Worm (Caenorhabditis elegans): ENCODE measurements around the gene spon-1.
A peak's percentile ranks its signal among the peaks of the same experiment; 100 is the strongest.

The spon-1 gene

DNA sequence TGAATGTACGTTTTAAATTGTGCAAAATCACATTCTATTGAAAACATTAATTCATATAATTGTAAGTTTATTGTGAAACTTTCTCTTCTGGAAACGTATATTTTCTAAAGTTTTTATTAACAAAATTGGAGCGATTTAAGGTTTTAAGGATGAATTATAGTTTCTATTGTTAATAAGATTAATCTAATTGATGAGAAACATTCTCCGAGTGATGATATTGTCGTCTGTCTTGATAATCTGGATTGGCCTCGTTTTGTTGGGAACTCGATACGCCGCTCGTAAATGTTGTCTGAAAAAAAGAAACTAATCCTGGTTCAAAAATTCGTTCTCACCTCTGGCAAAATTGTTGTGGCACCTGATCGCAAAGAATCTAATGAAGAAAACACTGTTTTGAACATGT lies 10.0 kb upstream of the spon-1 start:
- TF ChIP-seq peb-1 (tag; optimal IDR thresholded peaks at IDR 0.05), result no peak
- TF ChIP-seq R02D3.7 (tag; optimal IDR thresholded peaks at IDR 0.05), result no peak
- TF ChIP-seq elt-3 (tag; optimal IDR thresholded peaks at IDR 0.05), result no peak
- no peak for TF ChIP-seq lin-39 (tag; optimal IDR thresholded peaks at IDR 0.05)

DNA sequence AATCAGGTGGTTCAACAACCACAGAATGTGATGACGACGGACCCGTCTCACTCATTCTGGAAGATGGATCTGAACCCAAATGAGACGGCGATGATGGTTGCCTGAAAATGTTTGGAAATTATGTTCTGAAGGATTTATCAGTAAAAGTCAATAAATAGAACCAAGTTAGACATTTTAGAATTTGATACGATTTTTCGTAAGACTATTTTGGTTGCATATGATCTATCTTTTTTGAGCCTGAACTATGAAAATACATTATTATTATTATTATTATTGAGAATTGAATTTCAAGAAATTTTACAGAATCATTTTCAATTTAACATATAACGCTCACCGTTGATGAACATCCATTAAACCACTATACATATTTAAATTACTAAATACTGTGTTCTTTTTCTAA lies 6.4 kb upstream of the spon-1 start, which contains the start of gene F10E7.9:
Gene F10E7.9 (minus strand): TSS at position 101 of the 400 bp plus-strand sequence.
- TF ChIP-seq ama-1 (optimal IDR thresholded peaks at IDR 0.05) (no peak), alr-1 (tag; optimal IDR thresholded peaks at IDR 0.05) (no peak), ztf-4 (tag; optimal IDR thresholded peaks at IDR 0.05) (no peak), mbf-1 (tag; optimal IDR thresholded peaks at IDR 0.05) (no peak)

DNA sequence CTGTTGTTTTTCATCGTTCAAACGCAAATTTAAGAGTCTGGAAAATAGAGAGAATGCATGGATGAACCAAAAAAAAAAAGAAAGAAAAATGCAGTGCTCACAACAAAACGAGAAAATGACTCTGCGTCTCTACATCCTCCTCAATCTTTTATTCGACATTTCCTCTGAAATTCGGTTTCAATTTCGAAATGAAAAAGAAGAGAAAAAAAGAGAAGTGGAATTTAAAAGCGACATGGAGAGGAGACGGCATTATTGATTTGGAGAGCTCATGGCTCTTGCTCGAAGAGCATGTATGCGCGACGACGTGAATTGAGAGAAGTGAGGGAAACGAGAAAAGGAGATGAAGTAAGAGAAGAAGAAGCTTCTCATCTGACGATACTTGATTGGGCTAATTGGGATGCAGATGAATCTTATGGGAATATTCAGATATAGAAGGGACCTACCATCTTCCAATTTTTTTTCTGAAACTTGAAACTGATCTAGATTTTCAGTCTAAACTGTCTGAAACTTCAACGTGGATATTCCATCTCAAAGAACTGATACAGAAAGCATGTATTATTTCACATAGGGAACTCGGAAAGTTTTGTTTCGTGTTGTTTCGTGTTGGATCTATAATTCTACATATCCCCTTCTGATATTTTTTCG lies 5.2 kb upstream of the spon-1 start:
- no peak for TF ChIP-seq mab-5 (tag; optimal IDR thresholded peaks at IDR 0.05)
- no peak for TF ChIP-seq ztf-1 (GFP tag; conservative IDR thresholded peaks at IDR 0.05)
- TF ChIP-seq nhr-25 (tag; optimal IDR thresholded peaks at IDR 0.05), result no peak
- no peak for TF ChIP-seq egl-27 (tag; optimal IDR thresholded peaks at IDR 0.05)
- no peak for TF ChIP-seq ztf-11 (tag; optimal IDR thresholded peaks at IDR 0.05)
- TF ChIP-seq dmd-4 (tag; optimal IDR thresholded peaks at IDR 0.05), result no peak
- TF ChIP-seq nhr-23 (tag; optimal IDR thresholded peaks at IDR 0.05), result no peak
- TF ChIP-seq nhr-12 (tag; optimal IDR thresholded peaks at IDR 0.05), result no peak
- TF ChIP-seq elt-3 (tag; optimal IDR thresholded peaks at IDR 0.05), result no peak
- TF ChIP-seq skn-1 (tag; optimal IDR thresholded peaks at IDR 0.05), result no peak
- TF ChIP-seq lsy-2 (tag; optimal IDR thresholded peaks at IDR 0.05), result peak in 1 of 2 experiments; percentile 35
- TF ChIP-seq ceh-16 (tag; optimal IDR thresholded peaks at IDR 0.05), result no peak
- TF ChIP-seq mbf-1 (tag; optimal IDR thresholded peaks at IDR 0.05), result no peak
- peak; percentile 21 for TF ChIP-seq zag-1 (tag; optimal IDR thresholded peaks at IDR 0.05)
- peak; percentile 16 for TF ChIP-seq sem-4 (tag; optimal IDR thresholded peaks at IDR 0.05)
- no peak for TF ChIP-seq nhr-11 (tag; optimal IDR thresholded peaks at IDR 0.05)
- no peak for TF ChIP-seq lin-39 (tag; optimal IDR thresholded peaks at IDR 0.05)
- TF ChIP-seq nhr-6 (tag; optimal IDR thresholded peaks at IDR 0.05), result no peak
- TF ChIP-seq nhr-129 (tag; optimal IDR thresholded peaks at IDR 0.05), result peak; percentile 28
- TF ChIP-seq unc-39 (tag; optimal IDR thresholded peaks at IDR 0.05), result no peak
- TF ChIP-seq unc-55 (GFP tag; optimal IDR thresholded peaks at IDR 0.05), result peak; percentile 45
- TF ChIP-seq crh-2 (tag; optimal IDR thresholded peaks at IDR 0.05), result no peak
- no peak for TF ChIP-seq ztf-4 (tag; optimal IDR thresholded peaks at IDR 0.05)
- TF ChIP-seq fos-1 (tag; optimal IDR thresholded peaks at IDR 0.05), result no peak
- peak; percentile 58 for TF ChIP-seq C34F6.9 (tag; optimal IDR thresholded peaks at IDR 0.05)

DNA sequence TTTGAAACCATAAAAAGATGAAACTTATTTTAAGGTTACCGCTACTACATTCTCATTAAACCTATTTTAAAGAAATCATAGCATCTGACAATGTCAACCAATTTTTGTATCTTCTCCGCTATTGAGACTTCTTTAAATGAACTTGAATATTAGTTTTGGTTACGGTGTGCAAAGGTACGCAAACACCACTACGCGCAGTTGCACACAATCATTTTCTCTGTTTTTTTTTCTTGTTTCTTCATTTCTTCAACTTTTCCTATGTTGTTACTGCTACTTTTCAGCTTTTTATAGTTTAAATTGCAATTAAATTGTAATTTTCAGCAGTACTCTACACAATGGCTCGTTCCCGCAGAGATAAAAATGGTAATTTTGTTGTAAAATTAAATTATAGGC lies 4.7 kb upstream of the spon-1 start, which contains the start of gene F10E7.5:
Gene F10E7.5 (plus strand): TSS at position 322 of the 393 bp plus-strand sequence.
- TF ChIP-seq lsy-2 (tag; optimal IDR thresholded peaks at IDR 0.05) (peak; percentile 94 to 99), elt-1 (tag; optimal IDR thresholded peaks at IDR 0.05) (no peak), nhr-6 (tag; optimal IDR thresholded peaks at IDR 0.05) (peak; percentile 24), unc-62 (GFP tag; optimal IDR thresholded peaks at IDR 0.05) (no peak), peb-1 (tag; optimal IDR thresholded peaks at IDR 0.05) (no peak), crh-2 (tag; optimal IDR thresholded peaks at IDR 0.05) (peak; percentile 62), snpc-4 (tag; optimal IDR thresholded peaks at IDR 0.05) (peak; percentile 36), nhr-129 (tag; optimal IDR thresholded peaks at IDR 0.05) (peak; percentile 60), C34F6.9 (tag; optimal IDR thresholded peaks at IDR 0.05) (peak; percentile 66), sma-9 (GFP tag; optimal IDR thresholded peaks at IDR 0.05) (peak; percentile 26), sma-9 (tag; optimal IDR thresholded peaks at IDR 0.05) (no peak), nhr-25 (tag; optimal IDR thresholded peaks at IDR 0.05) (no peak), aly-2 (tag; optimal IDR thresholded peaks at IDR 0.05) (no peak), sem-4 (tag; optimal IDR thresholded peaks at IDR 0.05) (peak; percentile 30)

DNA sequence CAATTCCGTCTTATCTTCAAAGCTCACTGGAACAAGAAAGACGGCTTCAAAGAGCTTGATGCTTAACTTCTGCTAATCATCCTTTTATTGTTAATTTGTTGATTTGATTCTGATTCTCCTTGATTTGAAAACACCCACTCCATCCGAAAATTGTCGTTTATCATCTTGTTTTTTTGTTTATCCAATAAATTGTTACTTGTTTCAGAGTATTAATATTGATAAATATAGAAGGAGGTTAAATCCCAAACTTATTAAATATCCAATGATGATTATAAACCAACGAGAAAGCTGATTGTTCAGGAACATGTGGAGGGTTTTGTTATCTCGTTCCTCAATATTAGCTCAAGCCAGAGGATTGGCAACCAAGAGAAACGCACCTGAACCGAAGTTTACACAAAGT lies 3.6 kb upstream of the spon-1 start, which contains the start of gene F10E7.6:
Gene F10E7.6 (plus strand): TSS at position 301 of the 400 bp plus-strand sequence.
- TF ChIP-seq nhr-237 (tag; optimal IDR thresholded peaks at IDR 0.05) (no peak), ztf-11 (tag; optimal IDR thresholded peaks at IDR 0.05) (no peak), Y55F3AM.14 (GFP tag; optimal IDR thresholded peaks at IDR 0.05) (no peak), gmeb-1 (tag; optimal IDR thresholded peaks at IDR 0.05) (no peak), zag-1 (tag; optimal IDR thresholded peaks at IDR 0.05) (no peak), alr-1 (tag; optimal IDR thresholded peaks at IDR 0.05) (no peak), unc-39 (tag; optimal IDR thresholded peaks at IDR 0.05) (no peak), nhr-6 (tag; optimal IDR thresholded peaks at IDR 0.05) (no peak), nhr-25 (tag; optimal IDR thresholded peaks at IDR 0.05) (no peak), skn-1 (tag; optimal IDR thresholded peaks at IDR 0.05) (no peak), egl-27 (tag; optimal IDR thresholded peaks at IDR 0.05) (no peak), lin-39 (tag; optimal IDR thresholded peaks at IDR 0.05) (no peak), ztf-1 (GFP tag; conservative IDR thresholded peaks at IDR 0.05) (no peak), ama-1 (optimal IDR thresholded peaks at IDR 0.05) (no peak), mdl-1 (tag; optimal IDR thresholded peaks at IDR 0.05) (no peak)
